Worm (Caenorhabditis elegans) whole organism, late embryonic: Measurements from ENCODE around the gene hars-1.

Source experiments
- C08G9.2 ChIP-seq: sonication (generic microtip); optimal IDR thresholded peaks from 2 replicates; lab custom pipeline; 2016; ENCODE audit warnings: mild to moderate bottlenecking, missing genetic modification characterization, moderate library complexity, missing compliant biosample characterization
- C38D4.7 ChIP-seq: fragments of 200-800 bp; sonication (Bioruptor generic); optimal IDR thresholded peaks from 2 replicates; lab custom pipeline; 2018; ENCODE audit warnings: mild to moderate bottlenecking, missing genetic modification characterization, moderate library complexity, missing compliant biosample characterization
- K02D7.2 ChIP-seq: sonication (generic microtip); optimal IDR thresholded peaks from 2 replicates; lab custom pipeline; 2017; ENCODE audit warnings: mild to moderate bottlenecking, missing genetic modification characterization, missing compliant biosample characterization
- T23F11.4 ChIP-seq: fragments of 200-800 bp; sonication (Bioruptor generic); optimal IDR thresholded peaks from 2 replicates; lab custom pipeline; 2018; ENCODE audit warnings: mild to moderate bottlenecking, missing genetic modification characterization, missing compliant biosample characterization
- ceh-14 ChIP-seq: sonication (generic microtip); optimal IDR thresholded peaks from 2 replicates; lab custom pipeline; 2016; ENCODE audit warnings: missing genotype, missing genetic modification characterization, missing compliant biosample characterization
- ceh-19 ChIP-seq: fragments of 200-800 bp; sonication (Bioruptor generic); optimal IDR thresholded peaks from 2 replicates; lab custom pipeline; 2018; ENCODE audit warnings: mild to moderate bottlenecking, missing genetic modification characterization, missing compliant biosample characterization
- ceh-31 ChIP-seq: sonication (generic microtip); optimal IDR thresholded peaks from 2 replicates; lab custom pipeline; 2016; ENCODE audit warnings: missing genetic modification characterization, missing compliant biosample characterization
- ceh-34 ChIP-seq: sonication (generic microtip); optimal IDR thresholded peaks from 2 replicates; lab custom pipeline; 2016; ENCODE audit warnings: mild to moderate bottlenecking, missing genetic modification characterization, missing compliant biosample characterization
- ceh-6 ChIP-seq: fragments of 200-800 bp; sonication (Bioruptor generic); optimal IDR thresholded peaks from 2 replicates; lab custom pipeline; 2018; ENCODE audit warnings: mild to moderate bottlenecking, missing genetic modification characterization, missing compliant biosample characterization
- elt-2 ChIP-seq: sonication (generic microtip); optimal IDR thresholded peaks from 2 replicates; lab custom pipeline; 2016; ENCODE audit warnings: missing genetic modification reagents, missing genetic modification characterization, missing compliant biosample characterization
- elt-4 ChIP-seq: sonication (generic microtip); optimal IDR thresholded peaks from 2 replicates; lab custom pipeline; 2016; ENCODE audit warnings: missing genetic modification characterization, missing compliant biosample characterization
- ets-4 ChIP-seq: sonication (generic microtip); optimal IDR thresholded peaks from 2 replicates; lab custom pipeline; 2016; ENCODE audit warnings: missing genetic modification characterization, missing compliant biosample characterization
- eyg-1 ChIP-seq: sonication (generic microtip); optimal IDR thresholded peaks from 2 replicates; lab custom pipeline; 2016; ENCODE audit warnings: missing genotype, missing genetic modification characterization, missing compliant biosample characterization
- fax-1 ChIP-seq: sonication (generic microtip); optimal IDR thresholded peaks from 2 replicates; lab custom pipeline; 2016; ENCODE audit warnings: missing genotype, missing genetic modification characterization, missing compliant biosample characterization
- fkh-10 ChIP-seq: fragments of 150-350 bp; optimal IDR thresholded peaks from 2 replicates; lab custom pipeline; 2014; ENCODE audit warnings: missing biosample characterization, missing genetic modification reagents, missing genetic modification characterization
- gmeb-2 ChIP-seq: sonication (generic microtip); optimal IDR thresholded peaks from 2 replicates; lab custom pipeline; 2016; ENCODE audit warnings: missing genetic modification characterization, inconsistent platforms, missing compliant biosample characterization
- hlh-15 ChIP-seq: sonication (generic microtip); optimal IDR thresholded peaks from 2 replicates; lab custom pipeline; 2016; ENCODE audit warnings: missing genetic modification characterization, missing compliant biosample characterization
- hlh-30 ChIP-seq: sonication (generic microtip); optimal IDR thresholded peaks from 2 replicates; lab custom pipeline; 2017; ENCODE audit warnings: antibody characterized with exemption, missing genetic modification characterization, missing compliant biosample characterization; ENCODE audit not compliant: insufficient read depth
- hlh-8 ChIP-seq: sonication (generic microtip); optimal IDR thresholded peaks from 2 replicates; lab custom pipeline; 2016; ENCODE audit warnings: missing genotype, missing genetic modification characterization, missing compliant biosample characterization
- lim-6 ChIP-seq: sonication (generic microtip); optimal IDR thresholded peaks from 2 replicates; lab custom pipeline; 2016; ENCODE audit warnings: missing genetic modification characterization, missing compliant biosample characterization
- mec-3 ChIP-seq: sonication (generic microtip); optimal IDR thresholded peaks from 2 replicates; lab custom pipeline; 2016; ENCODE audit warnings: borderline replicate concordance, missing genetic modification characterization, missing compliant biosample characterization
- nfya-1 ChIP-seq: sonication (generic microtip); optimal IDR thresholded peaks from 2 replicates; lab custom pipeline; 2017; ENCODE audit warnings: missing genetic modification characterization, mild to moderate bottlenecking, missing compliant biosample characterization, antibody characterized with exemption, moderate library complexity
- nhr-232 ChIP-seq: sonication (generic microtip); optimal IDR thresholded peaks from 2 replicates; lab custom pipeline; 2016; ENCODE audit warnings: missing genetic modification characterization, missing compliant biosample characterization
- pat-9 ChIP-seq: fragments of 200-800 bp; sonication (Bioruptor generic); optimal IDR thresholded peaks from 2 replicates; lab custom pipeline; 2018; ENCODE audit warnings: mild to moderate bottlenecking, missing genetic modification characterization, moderate library complexity, missing compliant biosample characterization
- pax-1 ChIP-seq: fragments of 150-350 bp; optimal IDR thresholded peaks from 2 replicates; lab custom pipeline; 2014; ENCODE audit warnings: missing biosample characterization, missing genetic modification characterization
- pha-4 ChIP-seq: fragments of 150-350 bp; optimal IDR thresholded peaks from 2 replicates; lab custom pipeline; 2018; ENCODE audit warnings: missing biosample characterization, missing genetic modification reagents, missing genetic modification characterization
- pqm-1 ChIP-seq: sonication (generic microtip); optimal IDR thresholded peaks from 2 replicates; lab custom pipeline; 2016; ENCODE audit warnings: missing genetic modification characterization, missing compliant biosample characterization
- rnt-1 ChIP-seq: sonication (generic microtip); optimal IDR thresholded peaks from 2 replicates; lab custom pipeline; 2016; ENCODE audit warnings: missing genetic modification characterization, missing compliant biosample characterization
- sox-2 ChIP-seq: fragments of 200-800 bp; sonication (Bioruptor generic); IDR thresholded peaks from 2 replicates; pipeline ENCODE4 v1.3.6; 2022; ENCODE audit warnings: missing genetic modification reagents, missing genetic modification characterization, missing compliant biosample characterization
- syd-9 ChIP-seq: sonication (generic microtip); optimal IDR thresholded peaks from 2 replicates; lab custom pipeline; 2016; ENCODE audit warnings: mild to moderate bottlenecking, missing genetic modification characterization, moderate library complexity, missing compliant biosample characterization
- tbx-2 ChIP-seq: sonication (generic microtip); optimal IDR thresholded peaks from 2 replicates; lab custom pipeline; 2016; ENCODE audit warnings: missing genetic modification characterization, missing compliant biosample characterization
- tbx-7 ChIP-seq: sonication (generic microtip); optimal IDR thresholded peaks from 2 replicates; lab custom pipeline; 2016; ENCODE audit warnings: missing genotype, missing genetic modification characterization, missing compliant biosample characterization
- ttx-3 ChIP-seq: sonication (generic microtip); optimal IDR thresholded peaks from 2 replicates; lab custom pipeline; 2016; ENCODE audit warnings: missing genetic modification reagents, missing genetic modification characterization, missing compliant biosample characterization
- unc-42 ChIP-seq: sonication (generic microtip); optimal IDR thresholded peaks from 2 replicates; lab custom pipeline; 2016; ENCODE audit warnings: missing genotype, missing genetic modification characterization, missing compliant biosample characterization
- unc-55 ChIP-seq: sonication (generic microtip); optimal IDR thresholded peaks from 2 replicates; lab custom pipeline; 2017; ENCODE audit warnings: missing biosample characterization, missing genetic modification reagents, missing genetic modification characterization
- zip-5 ChIP-seq: sonication (generic microtip); optimal IDR thresholded peaks from 2 replicates; lab custom pipeline; 2016; ENCODE audit warnings: missing genetic modification characterization, missing compliant biosample characterization
- ztf-16 ChIP-seq: sonication (generic microtip); optimal IDR thresholded peaks from 2 replicates; lab custom pipeline; 2017; ENCODE audit warnings: missing genetic modification characterization, missing compliant biosample characterization

hars-1 gene

DNA sequence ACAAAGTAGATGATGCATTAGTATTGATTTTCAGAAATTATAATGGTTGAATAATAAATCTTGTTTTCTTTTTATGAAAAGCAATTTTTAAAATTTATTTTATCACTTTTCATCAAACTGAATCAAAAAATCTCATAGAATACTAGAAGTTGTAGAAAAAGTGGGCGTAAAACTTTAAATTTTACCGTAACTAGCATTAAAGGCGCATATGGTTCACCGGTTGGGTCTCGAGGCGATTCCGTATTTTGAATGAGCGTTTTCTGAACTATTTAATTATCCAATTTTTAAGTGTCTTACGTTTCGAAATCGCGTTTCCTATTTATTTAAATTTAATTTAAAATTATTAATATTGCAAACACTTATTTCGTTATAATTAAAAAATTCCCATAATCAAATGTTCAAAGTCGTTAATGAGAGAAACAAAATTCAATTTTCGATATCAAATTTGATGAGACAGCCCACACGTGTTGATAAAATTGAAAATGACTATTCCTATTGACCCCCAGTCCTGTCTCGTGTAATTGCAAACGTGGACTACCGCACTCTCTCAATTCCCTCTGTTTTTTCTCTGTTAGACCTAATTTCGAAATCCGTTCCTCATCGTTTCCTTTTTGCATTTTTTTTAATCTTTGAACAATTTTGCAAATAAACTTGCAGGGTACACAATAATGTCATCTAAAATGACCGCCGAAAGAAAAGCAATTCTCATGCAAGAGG is at the start of gene hars-1, which contains the start of gene T11G6.2:
hars-1 (plus strand) TSS at position 658 of the 717 bp plus-strand sequence.
T11G6.2 (minus strand) TSS at position 197 of the 717 bp plus-strand sequence.
- no peak for TF ChIP-seq fkh-10
- peak; percentile 6 for TF ChIP-seq unc-42 (tag; lab: Kevin White, UChicago)
- TF ChIP-seq, all 69 proteins: peak for 1

DNA sequence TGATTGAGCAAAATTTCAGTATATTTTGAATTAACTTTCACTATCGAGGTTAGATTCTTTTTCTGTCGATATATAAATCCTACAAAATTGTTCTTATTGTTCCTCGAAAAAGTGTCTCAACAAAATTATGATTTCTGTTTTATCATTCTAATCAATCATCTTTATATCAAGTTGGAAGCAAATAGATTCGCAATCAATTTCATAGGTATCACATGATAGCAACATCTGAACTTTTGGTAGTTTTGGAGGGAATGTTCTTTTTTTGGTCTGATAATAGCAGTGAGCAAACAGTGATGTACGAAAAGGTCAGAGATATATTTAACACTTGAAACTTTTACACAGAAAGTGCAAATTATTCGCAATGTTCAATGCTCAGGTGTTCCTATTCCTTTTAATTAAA is 47.9 kb upstream of the hars-1 start:
- no peak for TF ChIP-seq eyg-1 (tag; lab: Kevin White, UChicago)
- TF ChIP-seq C08G9.2, result no peak
- TF ChIP-seq pat-9 (tag; lab: Kevin White, UChicago), result no peak
- no peak for TF ChIP-seq zip-5
- no peak for TF ChIP-seq fax-1
- no peak for TF ChIP-seq ceh-31 (tag; lab: Kevin White, UChicago)
- TF ChIP-seq ceh-14 (tag; lab: Kevin White, UChicago), result no peak
- TF ChIP-seq elt-4 (tag; lab: Kevin White, UChicago), result no peak
- TF ChIP-seq elt-2, result peak; percentile 21

DNA sequence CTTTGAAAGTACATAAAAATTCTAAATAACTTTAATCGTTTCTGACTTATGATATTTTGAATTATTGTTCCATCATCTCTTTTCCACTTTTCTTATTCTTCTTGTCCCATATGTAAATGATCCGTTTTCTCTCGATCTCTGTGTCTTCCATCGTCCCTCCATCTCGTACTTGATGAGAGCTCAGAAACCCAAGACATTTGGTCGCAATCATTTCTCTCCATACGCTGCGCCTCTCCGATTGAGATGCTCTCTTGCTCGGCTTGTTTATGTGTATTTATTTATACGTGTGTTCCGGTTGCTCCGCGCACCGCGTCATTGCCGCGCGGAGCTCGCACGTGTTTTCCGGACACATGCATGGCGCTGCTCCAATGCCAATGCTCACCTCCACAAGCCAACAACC is 47.4 kb upstream of the hars-1 start:
- no peak for TF ChIP-seq C38D4.7
- peak; percentile 1 for TF ChIP-seq rnt-1
- peak; percentile 45 for TF ChIP-seq ceh-34 (tag; lab: Kevin White, UChicago)
- TF ChIP-seq tbx-2 (tag; lab: Kevin White, UChicago), result peak; percentile 10
- TF ChIP-seq mec-3 (tag; lab: Kevin White, UChicago), result no peak
- TF ChIP-seq pha-4, result no peak
- no peak for TF ChIP-seq ztf-16 (tag; lab: Kevin White, UChicago)
- TF ChIP-seq pqm-1 (tag; lab: Kevin White, UChicago), result no peak
- peak; percentile 61 for TF ChIP-seq ets-4 (tag; lab: Kevin White, UChicago)
- TF ChIP-seq hlh-8, result peak; percentile 21
- TF ChIP-seq tbx-7, result no peak

DNA sequence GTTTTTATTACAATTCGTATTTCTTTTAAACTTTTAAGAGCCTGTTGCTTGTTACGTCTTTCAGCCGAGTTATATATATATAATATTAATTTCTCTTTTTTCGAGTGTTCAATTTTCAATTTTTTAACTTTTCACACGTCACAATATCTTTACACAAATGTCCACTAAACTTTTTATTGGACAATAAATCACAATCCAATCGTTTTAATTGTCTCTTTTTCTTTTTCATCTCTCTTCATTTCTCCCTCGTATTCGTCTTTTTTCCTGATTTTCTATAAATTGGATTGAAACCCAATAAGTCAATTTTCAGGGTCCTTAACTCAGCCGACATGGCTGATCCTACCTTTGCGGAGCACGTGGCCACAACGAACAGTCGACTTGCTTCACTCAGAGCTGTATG is 46.7 kb upstream of the hars-1 start, which contains the start of gene miz-1:
miz-1 (plus strand) TSS at position 301 of the 400 bp plus-strand sequence.
- TF ChIP-seq syd-9 (tag; lab: Kevin White, UChicago), result no peak
- TF ChIP-seq nhr-232 (tag; lab: Kevin White, UChicago), result no peak

DNA sequence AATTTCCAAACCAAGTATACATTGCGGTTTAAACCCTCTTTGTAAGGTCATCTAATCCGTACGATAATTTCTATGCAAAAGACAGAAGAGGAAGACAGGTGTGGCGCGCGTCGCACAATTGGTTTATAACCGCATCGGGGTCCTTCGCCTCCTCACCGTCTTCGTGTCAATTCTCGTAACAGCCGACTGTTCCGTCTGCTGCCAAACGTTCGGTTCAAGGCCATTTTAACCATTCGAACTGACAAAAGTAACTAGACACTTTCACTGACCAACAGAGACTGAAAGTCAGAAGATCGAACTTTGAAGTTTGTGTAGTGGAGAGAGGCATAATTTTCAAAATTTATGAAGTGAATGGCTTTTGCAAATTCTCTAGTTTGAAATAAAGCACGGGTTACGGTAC is 42.8 kb upstream of the hars-1 start:
- no peak for TF ChIP-seq ceh-34 (tag; lab: Kevin White, UChicago)
- no peak for TF ChIP-seq pha-4
- no peak for TF ChIP-seq ceh-6 (GFP tag; lab: Kevin White, UChicago)
- no peak for TF ChIP-seq gmeb-2 (tag; lab: Kevin White, UChicago)
- TF ChIP-seq eyg-1 (tag; lab: Kevin White, UChicago), result no peak
- no peak for TF ChIP-seq pax-1
- TF ChIP-seq C08G9.2, result no peak
- TF ChIP-seq lim-6 (tag; lab: Kevin White, UChicago), result no peak
- no peak for TF ChIP-seq mec-3 (tag; lab: Kevin White, UChicago)
- TF ChIP-seq unc-55 (GFP tag; lab: Kevin White, UChicago), result no peak
- TF ChIP-seq sox-2, result no peak
- no peak for TF ChIP-seq nfya-1 (tag; lab: Kevin White, UChicago)
- TF ChIP-seq ceh-19, result no peak
- no peak for TF ChIP-seq T23F11.4 (GFP tag; lab: Kevin White, UChicago)
- no peak for TF ChIP-seq K02D7.2 (tag; lab: Kevin White, UChicago)
- no peak for TF ChIP-seq hlh-15 (tag; lab: Kevin White, UChicago)
- TF ChIP-seq hlh-30, result no peak
- TF ChIP-seq tbx-7, result no peak
- TF ChIP-seq ttx-3 (tag; lab: Kevin White, UChicago), result no peak
